Worm (Caenorhabditis elegans) whole organism, L2 larva: ENCODE measurements around the gene tag-123.
A peak's percentile ranks its signal among the peaks of the same experiment; 100 is the strongest.

Experiments
- C34F6.9 ChIP-seq: fragments of 150-350 bp; optimal IDR thresholded peaks from 2 replicates; lab custom pipeline; 2014; ENCODE audit warnings: missing biosample characterization, missing genetic modification characterization
- F13H6.1 ChIP-seq: sonication (generic microtip); optimal IDR thresholded peaks from 2 replicates; lab custom pipeline; 2016; ENCODE audit warnings: missing genetic modification characterization, missing compliant biosample characterization
- R02D3.7 ChIP-seq: fragments of 150-350 bp; optimal IDR thresholded peaks from 2 replicates; lab custom pipeline; 2014; ENCODE audit warnings: missing biosample characterization, missing genetic modification characterization
- Y55F3AM.14 ChIP-seq: fragments of 200-800 bp; sonication (Bioruptor generic); optimal IDR thresholded peaks from 2 replicates; lab custom pipeline; 2018; ENCODE audit warnings: mild to moderate bottlenecking, missing genetic modification characterization, missing compliant biosample characterization
- ZK546.5 ChIP-seq: sonication (generic microtip); optimal IDR thresholded peaks from 2 replicates; lab custom pipeline; 2017; ENCODE audit warnings: missing biosample characterization, missing genetic modification characterization
- alr-1 ChIP-seq: fragments of 150-350 bp; optimal IDR thresholded peaks from 2 replicates; lab custom pipeline; 2014; ENCODE audit warnings: missing biosample characterization, missing genetic modification characterization
- aly-2 ChIP-seq: fragments of 150-350 bp; optimal IDR thresholded peaks from 2 replicates; lab custom pipeline; 2014; ENCODE audit warnings: missing biosample characterization, missing genetic modification characterization
- ama-1 ChIP-seq: fragments of 150-350 bp; optimal IDR thresholded peaks from 2 replicates; lab custom pipeline; 2018; ENCODE audit warnings: inconsistent platforms
- blmp-1 ChIP-seq: sonication (generic microtip); optimal IDR thresholded peaks from 2 replicates; lab custom pipeline; 2017; ENCODE audit warnings: missing genetic modification characterization, mild to moderate bottlenecking, missing compliant biosample characterization, antibody characterized with exemption, moderate library complexity; ENCODE audit not compliant: insufficient read depth
- ceh-16 ChIP-seq: fragments of 150-350 bp; optimal IDR thresholded peaks from 2 replicates; lab custom pipeline; 2014; ENCODE audit warnings: missing biosample characterization, missing genetic modification characterization
- ceh-82 ChIP-seq: fragments of 150-350 bp; optimal IDR thresholded peaks from 2 replicates; lab custom pipeline; 2014; ENCODE audit warnings: missing biosample characterization, missing genetic modification characterization
- crh-2 ChIP-seq: sonication (generic microtip); optimal IDR thresholded peaks from 2 replicates; lab custom pipeline; 2017; ENCODE audit warnings: missing biosample characterization, missing genetic modification characterization
- dmd-4 ChIP-seq: sonication (generic microtip); optimal IDR thresholded peaks from 2 replicates; lab custom pipeline; 2017; ENCODE audit warnings: missing biosample characterization, missing genetic modification characterization
- egl-27 ChIP-seq: sonication (generic microtip); optimal IDR thresholded peaks from 3 replicates; lab custom pipeline; 2017; ENCODE audit warnings: missing biosample characterization, missing genetic modification reagents, missing genetic modification characterization
- elt-1 ChIP-seq: fragments of 150-350 bp; optimal IDR thresholded peaks from 2 replicates; lab custom pipeline; 2014; ENCODE audit warnings: missing biosample characterization, missing genetic modification characterization
- elt-3 ChIP-seq: sonication (generic microtip); optimal IDR thresholded peaks from 2 replicates; lab custom pipeline; 2017; ENCODE audit warnings: missing biosample characterization, missing genetic modification characterization
- fos-1 ChIP-seq: fragments of 150-350 bp; optimal IDR thresholded peaks from 2 replicates; lab custom pipeline; 2014; ENCODE audit warnings: missing biosample characterization, missing genetic modification characterization
- gmeb-1 ChIP-seq: fragments of 150-350 bp; optimal IDR thresholded peaks from 2 replicates; lab custom pipeline; 2014; ENCODE audit warnings: missing biosample characterization, missing genetic modification characterization
- lin-11 ChIP-seq: fragments of 150-350 bp; sonication (generic microtip); optimal IDR thresholded peaks from 2 replicates; lab custom pipeline; 2014; ENCODE audit warnings: missing biosample characterization, missing genetic modification characterization, inconsistent platforms, mixed read lengths
- lin-13 ChIP-seq: fragments of 150-350 bp; optimal IDR thresholded peaks from 2 replicates; lab custom pipeline; 2014; ENCODE audit warnings: missing biosample characterization, missing genetic modification reagents, missing genetic modification characterization
- lin-39 ChIP-seq: fragments of 150-350 bp; optimal IDR thresholded peaks from 2 replicates; lab custom pipeline; 2014; ENCODE audit warnings: missing biosample characterization, missing genetic modification reagents, missing genetic modification characterization
- lsy-2 ChIP-seq, 2 experiments: fragments of 150-350 bp in 1 of 2; sonication (generic microtip) in 1 of 2; optimal IDR thresholded peaks; 2 replicates each; lab custom pipeline; 2014 to 2017; ENCODE audit warnings: missing biosample characterization in 2 of 2, missing genetic modification characterization in 2 of 2
- mab-5 ChIP-seq: fragments of 150-350 bp; optimal IDR thresholded peaks from 2 replicates; lab custom pipeline; 2014; ENCODE audit warnings: missing biosample characterization, missing genetic modification characterization
- mbf-1 ChIP-seq: sonication (generic microtip); optimal IDR thresholded peaks from 2 replicates; lab custom pipeline; 2017; ENCODE audit warnings: missing biosample characterization, missing genetic modification characterization
- mdl-1 ChIP-seq, 2 experiments: fragments of 150-350 bp in 1 of 2; sonication (generic microtip) in 1 of 2; optimal IDR thresholded peaks; 2 replicates each; lab custom pipeline; 2017; ENCODE audit warnings: missing biosample characterization in 2 of 2, missing genetic modification characterization in 2 of 2
- nhr-10 ChIP-seq: sonication (generic microtip); optimal IDR thresholded peaks from 2 replicates; lab custom pipeline; 2017; ENCODE audit warnings: missing biosample characterization, missing genetic modification characterization
- nhr-11 ChIP-seq: fragments of 150-350 bp; optimal IDR thresholded peaks from 2 replicates; lab custom pipeline; 2014; ENCODE audit warnings: missing biosample characterization, missing genetic modification characterization
- nhr-12 ChIP-seq: fragments of 150-350 bp; optimal IDR thresholded peaks from 2 replicates; lab custom pipeline; 2014; ENCODE audit warnings: missing biosample characterization, missing genetic modification characterization
- nhr-129 ChIP-seq: fragments of 150-350 bp; optimal IDR thresholded peaks from 2 replicates; lab custom pipeline; 2014; ENCODE audit warnings: missing biosample characterization, missing genetic modification characterization
- nhr-21 ChIP-seq: fragments of 150-350 bp; optimal IDR thresholded peaks from 2 replicates; lab custom pipeline; 2014; ENCODE audit warnings: missing biosample characterization, missing genetic modification characterization
- nhr-23 ChIP-seq: fragments of 150-350 bp; optimal IDR thresholded peaks from 2 replicates; lab custom pipeline; 2014; ENCODE audit warnings: missing biosample characterization, missing genetic modification reagents, missing genetic modification characterization
- nhr-237 ChIP-seq: fragments of 150-350 bp; optimal IDR thresholded peaks from 2 replicates; lab custom pipeline; 2014; ENCODE audit warnings: missing biosample characterization, missing genetic modification characterization
- nhr-25 ChIP-seq: fragments of 150-350 bp; sonication (generic microtip); optimal IDR thresholded peaks from 3 replicates; lab custom pipeline; 2014; ENCODE audit warnings: missing biosample characterization, missing genetic modification characterization
- nhr-6 ChIP-seq: fragments of 150-350 bp; optimal IDR thresholded peaks from 2 replicates; lab custom pipeline; 2014; ENCODE audit warnings: missing biosample characterization, missing genetic modification characterization
- nhr-77 ChIP-seq: fragments of 150-350 bp; optimal IDR thresholded peaks from 2 replicates; lab custom pipeline; 2014; ENCODE audit warnings: missing biosample characterization, missing genetic modification characterization
- peb-1 ChIP-seq: fragments of 150-350 bp; optimal IDR thresholded peaks from 2 replicates; lab custom pipeline; 2014; ENCODE audit warnings: missing biosample characterization, missing genetic modification characterization
- sem-4 ChIP-seq: fragments of 150-350 bp; optimal IDR thresholded peaks from 2 replicates; lab custom pipeline; 2014; ENCODE audit warnings: missing biosample characterization, missing genetic modification reagents, missing genetic modification characterization
- skn-1 ChIP-seq: sonication (generic microtip); optimal IDR thresholded peaks from 2 replicates; lab custom pipeline; 2017; ENCODE audit warnings: missing biosample characterization, missing genetic modification characterization
- sma-3 ChIP-seq: sonication (generic microtip); optimal IDR thresholded peaks from 2 replicates; lab custom pipeline; 2016; ENCODE audit warnings: missing genetic modification reagents, missing genetic modification characterization, missing compliant biosample characterization
- sma-9 ChIP-seq, 2 experiments: fragments of 150-350 bp in 1 of 2; sonication (generic microtip) in 1 of 2; optimal IDR thresholded peaks; 2 replicates each; lab custom pipeline; 2014 to 2016; ENCODE audit warnings: missing genetic modification characterization in 2 of 2, mild to moderate bottlenecking in 1 of 2, missing biosample characterization in 1 of 2, missing compliant biosample characterization in 1 of 2, missing genetic modification reagents in 1 of 2, moderate library complexity in 1 of 2
- snpc-4 ChIP-seq: fragments of 150-350 bp; optimal IDR thresholded peaks from 2 replicates; lab custom pipeline; 2014; ENCODE audit warnings: missing biosample characterization, missing genetic modification characterization
- unc-39 ChIP-seq: fragments of 150-350 bp; optimal IDR thresholded peaks from 2 replicates; lab custom pipeline; 2014; ENCODE audit warnings: missing biosample characterization, missing genetic modification characterization
- unc-55 ChIP-seq: fragments of 150-350 bp; sonication (generic microtip); optimal IDR thresholded peaks from 3 replicates; lab custom pipeline; 2014; ENCODE audit warnings: missing biosample characterization, missing genetic modification reagents, missing genetic modification characterization
- unc-62 ChIP-seq: fragments of 150-350 bp; optimal IDR thresholded peaks from 2 replicates; lab custom pipeline; 2014; ENCODE audit warnings: missing biosample characterization, missing genetic modification reagents, missing genetic modification characterization
- zag-1 ChIP-seq: fragments of 150-350 bp; optimal IDR thresholded peaks from 2 replicates; lab custom pipeline; 2014; ENCODE audit warnings: missing biosample characterization, missing genetic modification characterization
- ztf-1 ChIP-seq: fragments of 200-800 bp; sonication (Bioruptor generic); conservative IDR thresholded peaks from 2 replicates; pipeline ENCODE4 v1.3.6; 2022; ENCODE audit warnings: missing genetic modification characterization, missing compliant biosample characterization
- ztf-11 ChIP-seq: sonication (generic microtip); optimal IDR thresholded peaks from 2 replicates; lab custom pipeline; 2017; ENCODE audit warnings: missing biosample characterization, missing genetic modification characterization
- ztf-4 ChIP-seq: fragments of 150-350 bp; optimal IDR thresholded peaks from 2 replicates; lab custom pipeline; 2014; ENCODE audit warnings: missing biosample characterization, missing genetic modification characterization

The tag-123 gene

ce11 chrX:8422020-8422419 lies at the start of gene tag-123:
Gene tag-123 (minus strand): TSS chrX:8422055.
- no peak for TF ChIP-seq nhr-237
- TF ChIP-seq elt-3 (tag; lab: Kevin White, UChicago): no peak
- TF ChIP-seq fos-1 (tag; lab: Kevin White, UChicago): peak; percentile 66
- peak; percentile 56 for TF ChIP-seq gmeb-1
- no peak for TF ChIP-seq nhr-12 (tag; lab: Kevin White, UChicago)
- TF ChIP-seq ztf-11 (tag; lab: Kevin White, UChicago): no peak
- peak; percentile 52 for TF ChIP-seq sem-4 (tag; lab: Kevin White, UChicago)
- TF ChIP-seq zag-1 (tag; lab: Kevin White, UChicago): no peak
- TF ChIP-seq Y55F3AM.14 (GFP tag; lab: Kevin White, UChicago): no peak
- TF ChIP-seq mab-5 (tag; lab: Kevin White, UChicago): peak; percentile 52
- peak; percentile 64 for TF ChIP-seq lin-11 (tag; lab: Kevin White, UChicago)
- TF ChIP-seq alr-1 (tag; lab: Kevin White, UChicago): no peak
- peak; percentile 66 for TF ChIP-seq lin-13
- TF ChIP-seq nhr-21 (tag; lab: Kevin White, UChicago): peak; percentile 49
- no peak for TF ChIP-seq peb-1
- no peak for TF ChIP-seq ceh-82 (tag; lab: Kevin White, UChicago)
- no peak for TF ChIP-seq ceh-16 (tag; lab: Kevin White, UChicago)
- TF ChIP-seq nhr-23 (tag; lab: Kevin White, UChicago): no peak
- no peak for TF ChIP-seq ztf-4 (tag; lab: Kevin White, UChicago)
- no peak for TF ChIP-seq nhr-6 (tag; lab: Kevin White, UChicago)
- TF ChIP-seq unc-62 (GFP tag; lab: Kevin White, UChicago): no peak
- TF ChIP-seq sma-9 (GFP tag; optimal IDR thresholded peaks at IDR 0.05; lab: Kevin White, UChicago): peak; percentile 50
- no peak for TF ChIP-seq sma-9 (tag; optimal IDR thresholded peaks at IDR 0.05; lab: Kevin White, UChicago)
- no peak for TF ChIP-seq nhr-10 (tag; lab: Kevin White, UChicago)
- TF ChIP-seq egl-27 (tag; lab: Kevin White, UChicago): no peak
- TF ChIP-seq ama-1 (lab: Kevin White, UChicago): no peak
- peak; percentile 77 for TF ChIP-seq R02D3.7 (tag; lab: Kevin White, UChicago)
- TF ChIP-seq skn-1 (tag; lab: Kevin White, UChicago): no peak
- no peak for TF ChIP-seq nhr-77 (tag; lab: Kevin White, UChicago)
- TF ChIP-seq lsy-2 (tag; optimal IDR thresholded peaks at IDR 0.05; lab: Kevin White, UChicago): peak in 1 of 2 experiments; percentile 73
- TF ChIP-seq nhr-129: peak; percentile 56
- TF ChIP-seq F13H6.1 (tag; lab: Kevin White, UChicago): peak; percentile 32
- TF ChIP-seq ztf-1: no peak
- TF ChIP-seq unc-55 (GFP tag; lab: Kevin White, UChicago): peak; percentile 70
- TF ChIP-seq mdl-1 (tag; optimal IDR thresholded peaks at IDR 0.05; lab: Kevin White, UChicago): no peak
- TF ChIP-seq crh-2: peak; percentile 99
- TF ChIP-seq unc-39 (tag; lab: Kevin White, UChicago): no peak
- peak; percentile 62 for TF ChIP-seq snpc-4 (tag; lab: Kevin White, UChicago)
- TF ChIP-seq lin-39: no peak
- peak; percentile 41 for TF ChIP-seq sma-3 (GFP tag; lab: Kevin White, UChicago)
- no peak for TF ChIP-seq elt-1 (tag; lab: Kevin White, UChicago)
- TF ChIP-seq nhr-25: peak; percentile 33
- TF ChIP-seq blmp-1: no peak
- no peak for TF ChIP-seq dmd-4 (tag; lab: Kevin White, UChicago)
- no peak for TF ChIP-seq aly-2 (tag; lab: Kevin White, UChicago)
- TF ChIP-seq ZK546.5 (tag; lab: Kevin White, UChicago): no peak
- no peak for TF ChIP-seq nhr-11
- TF ChIP-seq C34F6.9 (tag; lab: Kevin White, UChicago): peak; percentile 69
- no peak for TF ChIP-seq mbf-1 (tag; lab: Kevin White, UChicago)
- TF ChIP-seq, all 48 proteins: peak for 18
